Fruit fly (Drosophila melanogaster) whole organism, embryonic: ENCODE measurements around the gene CG7601.

ENCODE experiments used
- CG10147 ChIP-seq: fragments of 200-800 bp; sonication (Bioruptor generic); optimal IDR thresholded peaks from 2 replicates; lab custom pipeline; 2019; ENCODE audit warnings: missing biosample characterization, mild to moderate bottlenecking, missing genetic modification characterization, moderate library complexity
- CG10366 ChIP-seq: fragments of 200-800 bp; sonication (Bioruptor generic); IDR thresholded peaks from 2 replicates; pipeline ENCODE4 v1.3.6; 2022; ENCODE audit warnings: missing biosample characterization, missing genetic modification characterization
- CG11560 ChIP-seq: fragments of 200-800 bp; sonication (Bioruptor generic); IDR thresholded peaks from 3 replicates; pipeline ENCODE4 v1.3.6; 2022; ENCODE audit warnings: missing biosample characterization, missing genetic modification characterization
- CG12071 ChIP-seq: fragments of 200-800 bp; sonication (Bioruptor generic); optimal IDR thresholded peaks from 3 replicates; lab custom pipeline; 2018; ENCODE audit warnings: missing biosample characterization, mild to moderate bottlenecking, missing genetic modification characterization
- CG9932 ChIP-seq: fragments of 200-800 bp; sonication (Bioruptor generic); IDR thresholded peaks from 2 replicates; pipeline ENCODE4 v1.3.6; 2022; ENCODE audit warnings: missing biosample characterization, missing genetic modification characterization
- Hey ChIP-seq: fragments of 200-800 bp; sonication (Bioruptor generic); optimal IDR thresholded peaks from 3 replicates; lab custom pipeline; 2018; ENCODE audit warnings: missing biosample characterization, mild to moderate bottlenecking, missing genetic modification characterization
- NC2β ChIP-seq: fragments of 200-800 bp; sonication (Bioruptor generic); optimal IDR thresholded peaks from 2 replicates; lab custom pipeline; 2016; ENCODE audit warnings: missing biosample characterization, missing genetic modification characterization
- gsb ChIP-seq: fragments of 200-800 bp; sonication (Bioruptor generic); IDR thresholded peaks from 2 replicates; pipeline ENCODE4 v1.3.6; 2022; ENCODE audit warnings: missing biosample characterization, missing genetic modification characterization
- pan ChIP-seq, 4 experiments: fragments of >200 bp in 3 of 4; fragments of 200-800 bp in 1 of 4; sonication (Bioruptor generic) in 1 of 4; optimal IDR thresholded peaks in 3 of 4; IDR thresholded peaks in 1 of 4; 2 replicates each; pipeline versions ENCODE4 v1.3.6 to Lab custom; 2017 to 2022; ENCODE audit warnings: missing biosample characterization in 2 of 4, missing genetic modification characterization in 2 of 4, mixed read lengths in 1 of 4

dm6 chr3R:29726277-29726676, 10.3 kb downstream of the CG7601 start:
- TF ChIP-seq CG12071 (GFP tag; lab: Kevin White, UChicago) = no peak
- TF ChIP-seq gsb (GFP tag; lab: Robert Waterston, UW) = no peak
- TF ChIP-seq CG10366 (GFP tag; lab: Robert Waterston, UW) = no peak
- no peak for TF ChIP-seq Hey (tag; lab: Kevin White, UChicago)
- no peak for TF ChIP-seq pan (optimal IDR thresholded peaks at IDR 0.05; lab: Kevin White, UChicago)
- TF ChIP-seq pan (GFP tag; optimal IDR thresholded peaks at IDR 0.05 in 1 of 2, IDR thresholded peaks at IDR 0.05 in 1 of 2) = no peak
- no peak for TF ChIP-seq CG11560 (tag; lab: Robert Waterston, UW)
- TF ChIP-seq CG9932 (GFP tag; lab: Robert Waterston, UW) = no peak
- TF ChIP-seq CG10147 (GFP tag; lab: Kevin White, UChicago) = no peak
- no peak for TF ChIP-seq NC2β
